Worm (Caenorhabditis elegans): ENCODE data around the gene cut-4.
"Not testable (repeated sequence)": the region's sequence is repeated elsewhere in the genome, so short reads cannot be mapped to it uniquely, and the experiment has no call there.

Gene cut-4

ce11 chrII:10439976-10440375 lies 4.0 kb downstream of the cut-4 start, which contains the start of gene E04D5.4:
Gene E04D5.4 (plus strand): TSS chrII:10440276.
- TF ChIP-seq dve-1 (tag; optimal IDR thresholded peaks at IDR 0.05) (no peak), unc-86 (tag; optimal IDR thresholded peaks at IDR 0.05) (no peak), che-1 (tag; optimal IDR thresholded peaks at IDR 0.05) (no peak), pag-3 (tag; optimal IDR thresholded peaks at IDR 0.05; ENCODE audit: borderline replicate concordance) (no peak), sox-2 (GFP tag; IDR thresholded peaks at IDR 0.05) (no peak), nhr-11 (tag; optimal IDR thresholded peaks at IDR 0.05) (no peak), ceh-2 (tag; optimal IDR thresholded peaks at IDR 0.05) (no peak)

- TF ChIP-seq madf-2 (tag; optimal IDR thresholded peaks at IDR 0.05); elt-4 (tag; optimal IDR thresholded peaks at IDR 0.05); ama-1 (optimal IDR thresholded peaks at IDR 0.05): not testable (repeated sequence)
These were observed 6.9 kb downstream of the cut-4 start, which contains the start of gene ZK673.1 for ce11 chrII:10442846-10443245. Gene ZK673.1 (plus strand): TSS chrII:10443146.

ce11 chrII:10443898-10444297 lies 8.0 kb downstream of the cut-4 start:
- TF ChIP-seq ref-2 (tag; optimal IDR thresholded peaks at IDR 0.05) (no peak), sdc-2 (tag; optimal IDR thresholded peaks at IDR 0.05) (no peak), elt-2 (tag; optimal IDR thresholded peaks at IDR 0.05) (peak; percentile 72), hlh-30 (tag; optimal IDR thresholded peaks at IDR 0.05; ENCODE audit: insufficient read depth) (no peak), lim-6 (tag; optimal IDR thresholded peaks at IDR 0.05) (no peak)

- no peak for TF ChIP-seq ceh-24 (tag; optimal IDR thresholded peaks at IDR 0.05)
- no peak for TF ChIP-seq C38D4.7 (GFP tag; optimal IDR thresholded peaks at IDR 0.05)
These were observed 9.2 kb downstream of the cut-4 start for ce11 chrII:10444971-10445707.

- no peak for TF ChIP-seq hlh-30 (tag; optimal IDR thresholded peaks at IDR 0.05; ENCODE audit: insufficient read depth)
- TF ChIP-seq ceh-22 (tag; optimal IDR thresholded peaks at IDR 0.05) = no peak
- no peak for TF ChIP-seq nhr-232 (tag; optimal IDR thresholded peaks at IDR 0.05)
- TF ChIP-seq elt-2 (tag; optimal IDR thresholded peaks at IDR 0.05) = peak; percentile 15
- peak; percentile 20 for TF ChIP-seq nfya-1 (tag; optimal IDR thresholded peaks at IDR 0.05)
- no peak for TF ChIP-seq ceh-34 (tag; optimal IDR thresholded peaks at IDR 0.05)
- TF ChIP-seq unc-55 (GFP tag; optimal IDR thresholded peaks at IDR 0.05) = no peak
These were observed 9.8 kb downstream of the cut-4 start for ce11 chrII:10445738-10446137.

ce11 chrII:10446300-10446699 lies 10.4 kb downstream of the cut-4 start:
- TF ChIP-seq elt-2 (tag; optimal IDR thresholded peaks at IDR 0.05) (no peak), pha-4 (tag; optimal IDR thresholded peaks at IDR 0.05) (no peak), ceh-31 (tag; optimal IDR thresholded peaks at IDR 0.05) (no peak), fax-1 (tag; optimal IDR thresholded peaks at IDR 0.05) (no peak), ceh-24 (tag; optimal IDR thresholded peaks at IDR 0.05) (no peak), odd-2 (tag; optimal IDR thresholded peaks at IDR 0.05) (no peak), ceh-14 (tag; optimal IDR thresholded peaks at IDR 0.05) (no peak), fkh-10 (GFP tag; optimal IDR thresholded peaks at IDR 0.05) (no peak), ama-1 (optimal IDR thresholded peaks at IDR 0.05) (no peak), pag-3 (tag; optimal IDR thresholded peaks at IDR 0.05; ENCODE audit: borderline replicate concordance) (no peak), hlh-6 (tag; optimal IDR thresholded peaks at IDR 0.05) (no peak), pax-1 (tag; optimal IDR thresholded peaks at IDR 0.05) (no peak)

- no peak for TF ChIP-seq ama-1 (optimal IDR thresholded peaks at IDR 0.05)
- TF ChIP-seq hlh-6 (tag; optimal IDR thresholded peaks at IDR 0.05) = no peak
- TF ChIP-seq ceh-14 (tag; optimal IDR thresholded peaks at IDR 0.05) = no peak
- no peak for TF ChIP-seq Y22D7AL.16 (tag; optimal IDR thresholded peaks at IDR 0.05)
- no peak for TF ChIP-seq unc-42 (tag; optimal IDR thresholded peaks at IDR 0.05)
- TF ChIP-seq ceh-24 (tag; optimal IDR thresholded peaks at IDR 0.05) = no peak
- no peak for TF ChIP-seq F13H6.1 (tag; optimal IDR thresholded peaks at IDR 0.05)
- no peak for TF ChIP-seq ets-4 (tag; optimal IDR thresholded peaks at IDR 0.05)
These were observed 10.9 kb downstream of the cut-4 start for ce11 chrII:10446814-10447213.

Data from whole organism, late embryonic.